Worm (Caenorhabditis elegans): Measurements from ENCODE around the gene F47D12.9.
A peak's percentile ranks its signal among the peaks of the same experiment; 100 is the strongest.

F47D12.9 gene

DNA sequence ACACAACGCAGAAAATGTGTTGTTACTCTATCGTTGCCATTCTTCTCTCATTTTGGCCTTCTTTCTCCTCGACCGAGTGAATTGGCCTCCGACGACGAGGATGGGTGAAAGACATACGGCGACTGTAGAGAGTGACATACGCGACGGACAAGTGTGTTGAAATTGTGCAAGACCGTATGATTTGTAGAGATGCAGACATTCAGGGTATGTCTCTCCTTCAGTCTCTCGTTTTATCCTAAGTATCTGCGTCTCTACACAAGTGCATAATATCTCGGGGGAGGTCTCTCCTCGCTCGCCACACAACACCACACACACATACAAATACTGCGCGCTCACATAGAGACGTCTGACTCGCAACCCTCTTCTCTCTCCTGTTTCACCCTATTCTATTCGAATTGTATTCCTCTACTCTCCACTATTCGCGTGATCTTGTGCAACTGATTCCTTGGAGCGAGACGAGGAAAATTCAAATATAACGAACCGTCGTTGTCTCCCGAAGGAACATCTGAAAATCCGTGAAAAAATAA lies 23.0 kb downstream of the F47D12.9 start, which contains the start of gene hmg-1.2 (continued):
- TF ChIP-seq fos-1 (tag; optimal IDR thresholded peaks at IDR 0.05) (no peak), nhr-77 (tag; optimal IDR thresholded peaks at IDR 0.05) (peak; percentile 2), ztf-4 (tag; optimal IDR thresholded peaks at IDR 0.05) (no peak), mdl-1 (tag; optimal IDR thresholded peaks at IDR 0.05) (no peak), elt-3 (tag; optimal IDR thresholded peaks at IDR 0.05) (peak in 1 of 3 experiments; percentile 44), ceh-16 (tag; optimal IDR thresholded peaks at IDR 0.05) (no peak)

DNA sequence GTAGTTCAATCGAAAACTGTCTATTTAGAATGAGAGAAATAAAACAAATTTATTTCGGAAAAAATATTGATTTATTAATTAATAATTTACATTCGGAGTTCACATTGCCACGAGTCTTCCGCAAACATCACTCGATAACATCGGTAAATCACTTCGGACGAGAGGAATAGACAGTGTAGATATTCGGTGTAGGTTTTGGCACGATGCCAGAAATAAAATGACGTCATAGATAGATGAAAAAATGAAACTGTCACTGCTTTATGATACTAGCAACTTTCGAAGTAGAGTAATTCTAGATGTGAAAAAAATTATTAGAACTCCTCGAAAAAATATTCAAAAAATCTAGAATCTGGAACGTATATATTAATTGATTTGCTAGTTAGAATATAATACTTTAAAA lies 23.7 kb downstream of the F47D12.9 start:
- TF ChIP-seq unc-62 (GFP tag; optimal IDR thresholded peaks at IDR 0.05) (no peak), pqm-1 (tag; optimal IDR thresholded peaks at IDR 0.05) (no peak), ama-1 (optimal IDR thresholded peaks at IDR 0.05) (no peak), egl-5 (tag; optimal IDR thresholded peaks at IDR 0.05) (no peak), hmg-11 (tag; optimal IDR thresholded peaks at IDR 0.05) (no peak)

DNA sequence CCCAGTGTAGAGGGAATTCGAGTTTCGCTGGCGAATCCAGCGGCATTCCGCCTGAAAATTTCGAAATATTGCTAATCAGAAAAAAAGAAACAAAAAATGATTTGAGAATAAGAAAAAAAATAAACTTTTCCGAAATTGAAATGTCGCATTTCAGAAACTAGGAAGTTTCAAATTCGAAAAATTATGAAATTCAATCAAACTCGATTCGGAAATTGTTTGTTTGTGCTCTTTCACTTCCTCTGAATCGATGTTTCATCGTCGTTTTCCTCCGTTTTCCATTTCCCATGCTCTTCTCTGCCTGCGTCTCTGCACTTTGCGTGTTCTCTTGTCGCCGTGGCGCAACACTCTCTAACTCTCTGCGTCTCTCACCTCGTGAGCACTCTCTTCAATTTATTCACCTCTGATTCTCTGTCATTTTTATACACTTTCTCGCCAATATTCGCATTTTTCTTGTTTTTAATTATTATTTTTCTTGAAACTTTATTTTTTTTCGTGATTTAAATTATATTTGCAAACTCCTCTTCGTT lies 24.8 kb downstream of the F47D12.9 start, which contains the start of gene C18F10.7:
Gene C18F10.7 (minus strand): TSS at position 51 of the 527 bp plus-strand sequence.
- TF ChIP-seq fos-1 (tag; optimal IDR thresholded peaks at IDR 0.05) (no peak), nhr-11 (tag; optimal IDR thresholded peaks at IDR 0.05) (no peak), egl-27 (tag; optimal IDR thresholded peaks at IDR 0.05) (no peak), mdl-1 (tag; optimal IDR thresholded peaks at IDR 0.05) (peak; percentile 78), pha-4 (tag; optimal IDR thresholded peaks at IDR 0.05) (peak; percentile 62), jun-1 (tag; optimal IDR thresholded peaks at IDR 0.05) (no peak), nhr-23 (tag; optimal IDR thresholded peaks at IDR 0.05) (peak; percentile 6), egl-5 (tag; optimal IDR thresholded peaks at IDR 0.05) (no peak), lin-15B (tag; optimal IDR thresholded peaks at IDR 0.05) (no peak), skn-1 (tag; optimal IDR thresholded peaks at IDR 0.05) (peak; percentile 3), ama-1 (optimal IDR thresholded peaks at IDR 0.05) (no peak), nhr-43 (tag; optimal IDR thresholded peaks at IDR 0.05; ENCODE audit: poor library complexity, severe bottlenecking) (peak; percentile 22), elt-2 (tag; optimal IDR thresholded peaks at IDR 0.05) (peak; percentile 44), unc-39 (tag; optimal IDR thresholded peaks at IDR 0.05) (no peak), nfya-1 (tag; optimal IDR thresholded peaks at IDR 0.05; ENCODE audit: insufficient read depth) (peak; percentile 73), elt-3 (tag; optimal IDR thresholded peaks at IDR 0.05) (no peak), ztf-11 (tag; optimal IDR thresholded peaks at IDR 0.05) (no peak), R02D3.7 (tag; optimal IDR thresholded peaks at IDR 0.05) (peak; percentile 21), nhr-67 (tag; optimal IDR thresholded peaks at IDR 0.05) (no peak), ceh-16 (tag; optimal IDR thresholded peaks at IDR 0.05) (no peak), ztf-4 (tag; optimal IDR thresholded peaks at IDR 0.05) (no peak), ceh-9 (tag; optimal IDR thresholded peaks at IDR 0.05) (no peak), ceh-28 (tag; optimal IDR thresholded peaks at IDR 0.05) (peak; percentile 59), ZK546.5 (tag; optimal IDR thresholded peaks at IDR 0.05) (no peak), eor-1 (tag; optimal IDR thresholded peaks at IDR 0.05) (no peak), sea-2 (GFP tag; optimal IDR thresholded peaks at IDR 0.05) (no peak), mml-1 (tag; optimal IDR thresholded peaks at IDR 0.05) (no peak), pqm-1 (tag; optimal IDR thresholded peaks at IDR 0.05) (no peak), fkh-2 (tag; optimal IDR thresholded peaks at IDR 0.05) (no peak), ceh-82 (tag; optimal IDR thresholded peaks at IDR 0.05) (peak; percentile 14), nhr-25 (tag; optimal IDR thresholded peaks at IDR 0.05) (no peak)

DNA sequence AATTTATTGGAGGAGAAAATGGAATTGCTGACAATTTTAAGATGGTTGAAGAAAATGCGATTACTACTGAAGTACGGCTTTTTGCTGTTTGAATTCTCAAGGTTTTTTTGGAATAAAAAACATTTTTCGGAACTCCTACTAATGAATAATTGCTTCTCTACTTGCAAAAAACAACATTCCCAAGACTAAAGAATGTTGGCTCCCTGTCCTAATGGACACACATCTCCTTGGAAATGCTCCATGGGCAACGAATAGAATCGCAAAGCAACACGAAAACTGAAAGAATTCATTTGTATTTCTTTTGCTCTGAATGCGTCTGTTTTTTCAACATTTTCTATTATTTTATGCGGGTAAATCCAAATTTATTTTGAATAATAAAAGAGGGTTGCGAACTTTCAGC lies 30.3 kb downstream of the F47D12.9 start, which contains the start of gene C18F10.2:
Gene C18F10.2 (plus strand): TSS at position 301 of the 400 bp plus-strand sequence.
- no peak for TF ChIP-seq fos-1 (tag; optimal IDR thresholded peaks at IDR 0.05)
- TF ChIP-seq daf-12 (tag; optimal IDR thresholded peaks at IDR 0.05) = no peak
- TF ChIP-seq ZK546.5 (tag; optimal IDR thresholded peaks at IDR 0.05) = no peak
- no peak for TF ChIP-seq R02D3.7 (tag; optimal IDR thresholded peaks at IDR 0.05)
- TF ChIP-seq nfya-1 (tag; optimal IDR thresholded peaks at IDR 0.05; ENCODE audit: insufficient read depth) = no peak
- TF ChIP-seq sea-2 (GFP tag; optimal IDR thresholded peaks at IDR 0.05) = no peak
- TF ChIP-seq lin-15B (tag; optimal IDR thresholded peaks at IDR 0.05) = no peak
- no peak for TF ChIP-seq unc-39 (tag; optimal IDR thresholded peaks at IDR 0.05)
- no peak for TF ChIP-seq elt-1 (tag; optimal IDR thresholded peaks at IDR 0.05)
- TF ChIP-seq snpc-4 (tag; optimal IDR thresholded peaks at IDR 0.05) = no peak
- TF ChIP-seq hmg-11 (tag; optimal IDR thresholded peaks at IDR 0.05) = no peak
- TF ChIP-seq nhr-77 (tag; optimal IDR thresholded peaks at IDR 0.05) = no peak
- TF ChIP-seq nhr-12 (tag; optimal IDR thresholded peaks at IDR 0.05) = no peak

Data from whole organism, L3 larva.